Worm (Caenorhabditis elegans) whole organism, late embryonic: ENCODE data around the gene T16H12.13.

Source experiments
- C08G9.2 ChIP-seq: sonication (generic microtip); optimal IDR thresholded peaks from 2 replicates; lab custom pipeline; 2016; ENCODE audit warnings: mild to moderate bottlenecking, missing genetic modification characterization, moderate library complexity, missing compliant biosample characterization
- K02D7.2 ChIP-seq: sonication (generic microtip); optimal IDR thresholded peaks from 2 replicates; lab custom pipeline; 2017; ENCODE audit warnings: mild to moderate bottlenecking, missing genetic modification characterization, missing compliant biosample characterization
- K09A11.1 ChIP-seq: sonication (generic microtip); optimal IDR thresholded peaks from 2 replicates; lab custom pipeline; 2017; ENCODE audit warnings: antibody characterized with exemption, mild to moderate bottlenecking, missing genetic modification characterization, missing compliant biosample characterization; ENCODE audit not compliant: insufficient read depth
- T23F11.4 ChIP-seq: fragments of 200-800 bp; sonication (Bioruptor generic); optimal IDR thresholded peaks from 2 replicates; lab custom pipeline; 2018; ENCODE audit warnings: mild to moderate bottlenecking, missing genetic modification characterization, missing compliant biosample characterization
- Y22D7AL.16 ChIP-seq: sonication (generic microtip); optimal IDR thresholded peaks from 2 replicates; lab custom pipeline; 2016; ENCODE audit warnings: missing genetic modification characterization, missing compliant biosample characterization
- ama-1 ChIP-seq: fragments of 150-350 bp; optimal IDR thresholded peaks from 2 replicates; lab custom pipeline; 2014
- ceh-14 ChIP-seq: sonication (generic microtip); optimal IDR thresholded peaks from 2 replicates; lab custom pipeline; 2016; ENCODE audit warnings: missing genotype, missing genetic modification characterization, missing compliant biosample characterization
- ceh-18 ChIP-seq: sonication (generic microtip); optimal IDR thresholded peaks from 2 replicates; lab custom pipeline; 2016; ENCODE audit warnings: missing genetic modification characterization, missing compliant biosample characterization
- ceh-22 ChIP-seq: sonication (generic microtip); optimal IDR thresholded peaks from 2 replicates; lab custom pipeline; 2017; ENCODE audit warnings: missing biosample characterization, missing genetic modification characterization
- ceh-31 ChIP-seq: sonication (generic microtip); optimal IDR thresholded peaks from 2 replicates; lab custom pipeline; 2016; ENCODE audit warnings: missing genetic modification characterization, missing compliant biosample characterization
- ceh-34 ChIP-seq: sonication (generic microtip); optimal IDR thresholded peaks from 2 replicates; lab custom pipeline; 2016; ENCODE audit warnings: mild to moderate bottlenecking, missing genetic modification characterization, missing compliant biosample characterization
- ceh-45 ChIP-seq: fragments of 200-800 bp; sonication (Bioruptor generic); IDR thresholded peaks from 2 replicates; pipeline ENCODE4 v1.3.6; 2022; ENCODE audit warnings: missing genetic modification reagents, missing genetic modification characterization, missing compliant biosample characterization
- ceh-6 ChIP-seq: fragments of 200-800 bp; sonication (Bioruptor generic); optimal IDR thresholded peaks from 2 replicates; lab custom pipeline; 2018; ENCODE audit warnings: mild to moderate bottlenecking, missing genetic modification characterization, missing compliant biosample characterization
- che-1 ChIP-seq: sonication (generic microtip); optimal IDR thresholded peaks from 2 replicates; lab custom pipeline; 2016; ENCODE audit warnings: mild to moderate bottlenecking, missing genetic modification characterization, missing compliant biosample characterization
- dmd-4 ChIP-seq: sonication (generic microtip); optimal IDR thresholded peaks from 2 replicates; lab custom pipeline; 2016; ENCODE audit warnings: borderline replicate concordance, missing genetic modification characterization, missing compliant biosample characterization
- elt-2 ChIP-seq: sonication (generic microtip); optimal IDR thresholded peaks from 2 replicates; lab custom pipeline; 2016; ENCODE audit warnings: missing genetic modification reagents, missing genetic modification characterization, missing compliant biosample characterization
- fkh-6 ChIP-seq: sonication (generic microtip); optimal IDR thresholded peaks from 2 replicates; lab custom pipeline; 2016; ENCODE audit warnings: missing genetic modification characterization, missing compliant biosample characterization
- gmeb-2 ChIP-seq: sonication (generic microtip); optimal IDR thresholded peaks from 2 replicates; lab custom pipeline; 2016; ENCODE audit warnings: missing genetic modification characterization, inconsistent platforms, missing compliant biosample characterization
- hlh-15 ChIP-seq: sonication (generic microtip); optimal IDR thresholded peaks from 2 replicates; lab custom pipeline; 2016; ENCODE audit warnings: missing genetic modification characterization, missing compliant biosample characterization
- hlh-8 ChIP-seq: sonication (generic microtip); optimal IDR thresholded peaks from 2 replicates; lab custom pipeline; 2016; ENCODE audit warnings: missing genotype, missing genetic modification characterization, missing compliant biosample characterization
- lin-11 ChIP-seq: fragments of 200-800 bp; sonication (Bioruptor generic); optimal IDR thresholded peaks from 2 replicates; lab custom pipeline; 2018; ENCODE audit warnings: mild to moderate bottlenecking, missing genetic modification characterization, missing compliant biosample characterization
- madf-2 ChIP-seq: sonication (generic microtip); optimal IDR thresholded peaks from 2 replicates; lab custom pipeline; 2017; ENCODE audit warnings: missing genetic modification characterization, missing compliant biosample characterization
- mec-3 ChIP-seq: sonication (generic microtip); optimal IDR thresholded peaks from 2 replicates; lab custom pipeline; 2016; ENCODE audit warnings: borderline replicate concordance, missing genetic modification characterization, missing compliant biosample characterization
- nhr-11 ChIP-seq: fragments of 150-350 bp; optimal IDR thresholded peaks from 2 replicates; lab custom pipeline; 2014; ENCODE audit warnings: missing biosample characterization, missing genetic modification characterization
- npax-4 ChIP-seq: sonication (generic microtip); optimal IDR thresholded peaks from 2 replicates; lab custom pipeline; 2016; ENCODE audit warnings: missing genetic modification characterization, missing compliant biosample characterization
- pag-3 ChIP-seq: sonication (generic microtip); optimal IDR thresholded peaks from 2 replicates; lab custom pipeline; 2016; ENCODE audit warnings: missing compliant biosample characterization, missing genetic modification characterization, borderline replicate concordance
- pat-9 ChIP-seq: fragments of 200-800 bp; sonication (Bioruptor generic); optimal IDR thresholded peaks from 2 replicates; lab custom pipeline; 2018; ENCODE audit warnings: mild to moderate bottlenecking, missing genetic modification characterization, moderate library complexity, missing compliant biosample characterization
- pax-1 ChIP-seq: fragments of 150-350 bp; optimal IDR thresholded peaks from 2 replicates; lab custom pipeline; 2014; ENCODE audit warnings: missing biosample characterization, missing genetic modification characterization
- pros-1 ChIP-seq: fragments of 150-350 bp; optimal IDR thresholded peaks from 2 replicates; lab custom pipeline; 2014; ENCODE audit warnings: missing biosample characterization, missing genetic modification reagents, missing genetic modification characterization
- rnt-1 ChIP-seq: sonication (generic microtip); optimal IDR thresholded peaks from 2 replicates; lab custom pipeline; 2016; ENCODE audit warnings: missing genetic modification characterization, missing compliant biosample characterization
- sox-2 ChIP-seq: fragments of 200-800 bp; sonication (Bioruptor generic); IDR thresholded peaks from 2 replicates; pipeline ENCODE4 v1.3.6; 2022; ENCODE audit warnings: missing genetic modification reagents, missing genetic modification characterization, missing compliant biosample characterization
- sox-4 ChIP-seq: sonication (generic microtip); optimal IDR thresholded peaks from 2 replicates; lab custom pipeline; 2017; ENCODE audit warnings: mild to moderate bottlenecking, missing genetic modification characterization, inconsistent platforms, missing compliant biosample characterization
- tbx-7 ChIP-seq: sonication (generic microtip); optimal IDR thresholded peaks from 2 replicates; lab custom pipeline; 2016; ENCODE audit warnings: missing genotype, missing genetic modification characterization, missing compliant biosample characterization
- unc-3 ChIP-seq, 2 experiments: fragments of 200-800 bp in 1 of 2; sonication (Bioruptor generic) in 1 of 2; sonication (generic microtip) in 1 of 2; conservative IDR thresholded peaks in 1 of 2; optimal IDR thresholded peaks in 1 of 2; 2 replicates each; pipeline versions ENCODE4 v1.3.6 to Lab custom; 2016 to 2022; ENCODE audit warnings: missing compliant biosample characterization in 2 of 2, missing genetic modification characterization in 2 of 2, missing genetic modification reagents in 1 of 2
- unc-55 ChIP-seq: sonication (generic microtip); optimal IDR thresholded peaks from 2 replicates; lab custom pipeline; 2017; ENCODE audit warnings: missing biosample characterization, missing genetic modification reagents, missing genetic modification characterization
- unc-86 ChIP-seq: sonication (generic microtip); optimal IDR thresholded peaks from 2 replicates; lab custom pipeline; 2016; ENCODE audit warnings: missing genetic modification characterization, missing compliant biosample characterization
- zip-5 ChIP-seq: sonication (generic microtip); optimal IDR thresholded peaks from 2 replicates; lab custom pipeline; 2016; ENCODE audit warnings: missing genetic modification characterization, missing compliant biosample characterization

The T16H12.13 gene

ce11 chrIII:10123586-10124233, 38.5 kb downstream of the T16H12.13 start, which contains the start of gene ttll-4 (continued):
- peak; percentile 77 for TF ChIP-seq ceh-18
- peak; percentile 51 for TF ChIP-seq zip-5 (tag; lab: Kevin White, UChicago)
- peak; percentile 71 for TF ChIP-seq fkh-6
- no peak for TF ChIP-seq sox-2 (GFP tag; lab: Robert Waterston, UW)
- TF ChIP-seq ceh-6 (GFP tag; lab: Kevin White, UChicago) = peak; percentile 17
- no peak for TF ChIP-seq hlh-15 (tag; lab: Kevin White, UChicago)
- no peak for TF ChIP-seq T23F11.4 (GFP tag; lab: Kevin White, UChicago)
- no peak for TF ChIP-seq ceh-45 (GFP tag; lab: Robert Waterston, UW)
- no peak for TF ChIP-seq nhr-11
- TF ChIP-seq ama-1 (lab: Kevin White, UChicago) = no peak
- TF ChIP-seq mec-3 (tag; lab: Kevin White, UChicago) = peak; percentile 79
- TF ChIP-seq ceh-22 (tag; lab: Kevin White, UChicago) = no peak
- TF ChIP-seq unc-55 = no peak
- TF ChIP-seq pat-9 = no peak
- no peak for TF ChIP-seq pax-1 (tag; lab: Kevin White, UChicago)
- no peak for TF ChIP-seq pros-1 (tag; lab: Kevin White, UChicago)
- TF ChIP-seq K02D7.2 (tag; lab: Kevin White, UChicago) = no peak
- no peak for TF ChIP-seq elt-2 (tag; lab: Kevin White, UChicago)
- TF ChIP-seq Y22D7AL.16 (tag; lab: Kevin White, UChicago) = no peak
- peak; percentile 78 for TF ChIP-seq pag-3 (tag; lab: Kevin White, UChicago)
- peak; percentile 27 for TF ChIP-seq madf-2 (tag; lab: Kevin White, UChicago)
- no peak for TF ChIP-seq che-1 (tag; lab: Kevin White, UChicago)
- TF ChIP-seq lin-11 (tag; lab: Kevin White, UChicago) = no peak
- peak; percentile 91 for TF ChIP-seq rnt-1 (tag; lab: Kevin White, UChicago)
- peak; percentile 9 for TF ChIP-seq gmeb-2 (tag; lab: Kevin White, UChicago)
- no peak for TF ChIP-seq npax-4
- TF ChIP-seq unc-86 = peak; percentile 58
- TF ChIP-seq unc-3 (GFP tag; conservative IDR thresholded peaks at IDR 0.05; lab: Robert Waterston, UW) = no peak
- peak; percentile 46 for TF ChIP-seq unc-3 (tag; optimal IDR thresholded peaks at IDR 0.05; lab: Kevin White, UChicago)
- peak; percentile 86 for TF ChIP-seq C08G9.2 (tag; lab: Kevin White, UChicago)
- peak; percentile 71 for TF ChIP-seq hlh-8 (tag; lab: Kevin White, UChicago)
- TF ChIP-seq sox-4 (tag; lab: Kevin White, UChicago) = no peak
- no peak for TF ChIP-seq K09A11.1
- TF ChIP-seq ceh-31 (tag; lab: Kevin White, UChicago) = peak; percentile 96

- no peak for TF ChIP-seq unc-3 (GFP tag; conservative IDR thresholded peaks at IDR 0.05; lab: Robert Waterston, UW)
- no peak for TF ChIP-seq unc-3 (tag; optimal IDR thresholded peaks at IDR 0.05; lab: Kevin White, UChicago)
- no peak for TF ChIP-seq ceh-18
- no peak for TF ChIP-seq ceh-14 (tag; lab: Kevin White, UChicago)
- TF ChIP-seq fkh-6 = no peak
- no peak for TF ChIP-seq npax-4
- TF ChIP-seq dmd-4 (tag; lab: Kevin White, UChicago) = no peak
- no peak for TF ChIP-seq C08G9.2 (tag; lab: Kevin White, UChicago)
- TF ChIP-seq tbx-7 (tag; lab: Kevin White, UChicago) = no peak
- no peak for TF ChIP-seq ceh-34 (tag; lab: Kevin White, UChicago)
These were observed 41.2 kb downstream of the T16H12.13 start for ce11 chrIII:10126375-10126774.
